Fruit fly (Drosophila melanogaster) whole organism, embryonic: ENCODE results near the gene Plap.

Experiments
- CG12071 ChIP-seq: fragments of 200-800 bp; sonication (Bioruptor generic); optimal IDR thresholded peaks from 3 replicates; lab custom pipeline; 2018; ENCODE audit warnings: missing biosample characterization, mild to moderate bottlenecking, missing genetic modification characterization
- CG12769 ChIP-seq: fragments of 200-800 bp; sonication (Bioruptor generic); optimal IDR thresholded peaks from 2 replicates; lab custom pipeline; 2019; ENCODE audit warnings: missing biosample characterization, mild to moderate bottlenecking, missing genetic modification characterization, moderate library complexity
- CG15269 ChIP-seq: fragments of 200-800 bp; sonication (Bioruptor generic); optimal IDR thresholded peaks from 2 replicates; lab custom pipeline; 2018; ENCODE audit warnings: missing biosample characterization, mild to moderate bottlenecking, missing genetic modification characterization, moderate library complexity
- CG15696 ChIP-seq: fragments of 200-800 bp; sonication (Bioruptor generic); optimal IDR thresholded peaks from 2 replicates; lab custom pipeline; 2019; ENCODE audit warnings: missing biosample characterization, mild to moderate bottlenecking, missing genetic modification characterization, moderate library complexity
- CG16813 ChIP-seq: fragments of 200-800 bp; sonication (Bioruptor generic); IDR thresholded peaks from 3 replicates; pipeline ENCODE4 v1.3.6; 2022; ENCODE audit warnings: missing biosample characterization, missing genetic modification characterization; ENCODE audit not compliant: partially characterized antibody
- CG16863 ChIP-seq: fragments of 200-800 bp; sonication (Bioruptor generic); optimal IDR thresholded peaks from 3 replicates; lab custom pipeline; 2016; ENCODE audit warnings: missing biosample characterization, missing genetic modification characterization
- CG17328 ChIP-seq: fragments of 200-800 bp; sonication (Bioruptor generic); IDR thresholded peaks from 2 replicates; pipeline ENCODE4 v1.3.6; 2022; ENCODE audit warnings: missing biosample characterization, missing genetic modification characterization
- CG17912 ChIP-seq: fragments of 200-800 bp; sonication (Bioruptor generic); optimal IDR thresholded peaks from 2 replicates; lab custom pipeline; 2018; ENCODE audit warnings: missing biosample characterization, mild to moderate bottlenecking, missing genetic modification characterization
- CG18011 ChIP-seq: fragments of 200-800 bp; sonication (Bioruptor generic); optimal IDR thresholded peaks from 2 replicates; lab custom pipeline; 2017; ENCODE audit warnings: missing biosample characterization, missing genetic modification characterization, mild to moderate bottlenecking, moderate library complexity, missing genotype
- CG2199 ChIP-seq: fragments of 200-800 bp; sonication (Bioruptor generic); IDR thresholded peaks from 3 replicates; pipeline ENCODE4 v1.3.6; 2022; ENCODE audit warnings: missing biosample characterization, missing genetic modification characterization
- CG2678 ChIP-seq: fragments of 200-800 bp; sonication (Bioruptor generic); optimal IDR thresholded peaks from 3 replicates; lab custom pipeline; 2019; ENCODE audit warnings: missing biosample characterization, mild to moderate bottlenecking, missing genetic modification characterization, moderate library complexity
- CG3407 ChIP-seq: fragments of 200-800 bp; sonication (Bioruptor generic); optimal IDR thresholded peaks from 2 replicates; lab custom pipeline; 2018; ENCODE audit warnings: missing biosample characterization, mild to moderate bottlenecking, missing genetic modification characterization
- CG3726 ChIP-seq: fragments of 200-800 bp; sonication (Bioruptor generic); IDR thresholded peaks from 3 replicates; pipeline ENCODE4, ENCODE4 v1.3.6; 2022; ENCODE audit warnings: missing biosample characterization, missing genetic modification characterization
- CG3847 ChIP-seq: fragments of 200-800 bp; sonication (Bioruptor generic); IDR thresholded peaks from 2 replicates; pipeline ENCODE4 v1.3.6; 2022; ENCODE audit warnings: missing biosample characterization, missing genetic modification characterization
- CG7963 ChIP-seq: fragments of 200-800 bp; sonication (Bioruptor generic); IDR thresholded peaks from 3 replicates; pipeline ENCODE4 v1.3.6; 2022; ENCODE audit warnings: missing biosample characterization, missing genetic modification characterization; ENCODE audit not compliant: partially characterized antibody
- CG8290 ChIP-seq, 3 experiments: fragments of 200-800 bp; sonication (Bioruptor generic); optimal IDR thresholded peaks; 2 replicates each; lab custom pipeline; 2016 to 2019; ENCODE audit warnings: missing biosample characterization in 3 of 3, missing genetic modification characterization in 3 of 3, mild to moderate bottlenecking in 2 of 3, moderate library complexity in 1 of 3
- CG9797 ChIP-seq: fragments of 200-800 bp; sonication (Bioruptor generic); optimal IDR thresholded peaks from 3 replicates; lab custom pipeline; 2018; ENCODE audit warnings: missing biosample characterization, mild to moderate bottlenecking, missing genetic modification characterization
- Doc3 ChIP-seq: fragments of 200-800 bp; sonication (Bioruptor generic); IDR thresholded peaks from 3 replicates; pipeline ENCODE4 v1.3.6; 2022; ENCODE audit warnings: missing biosample characterization, missing genetic modification characterization; ENCODE audit not compliant: partially characterized antibody
- E2f1 ChIP-seq: fragments of 200-800 bp; sonication (Bioruptor generic); IDR thresholded peaks from 2 replicates; pipeline ENCODE4 v1.3.6; 2022; ENCODE audit warnings: missing biosample characterization, missing genetic modification characterization
- E2f2 ChIP-seq: fragments of 200-800 bp; sonication (Bioruptor generic); IDR thresholded peaks from 2 replicates; pipeline ENCODE4 v1.3.6; 2022; ENCODE audit warnings: missing biosample characterization, missing genetic modification characterization
- Ets65A ChIP-seq: fragments of 200-800 bp; sonication (Bioruptor generic); peaks from one replicate; lab custom pipeline; 2016; ENCODE audit warnings: missing biosample characterization, missing genetic modification characterization
- Jarid2 ChIP-seq: fragments of 200-800 bp; sonication (Bioruptor generic); optimal IDR thresholded peaks from 3 replicates; lab custom pipeline; 2017; ENCODE audit warnings: mild to moderate bottlenecking, missing biosample characterization, missing genetic modification reagents, missing genetic modification characterization
- Max ChIP-seq: fragments of 200-800 bp; sonication (Bioruptor generic); optimal IDR thresholded peaks from 2 replicates; lab custom pipeline; 2016; ENCODE audit warnings: missing biosample characterization, mild to moderate bottlenecking, missing genetic modification characterization
- Meics ChIP-seq: fragments of 200-800 bp; sonication (Bioruptor generic); optimal IDR thresholded peaks from 2 replicates; lab custom pipeline; 2017; ENCODE audit warnings: missing biosample characterization, mild to moderate bottlenecking, missing genetic modification characterization
- Mes4 ChIP-seq: fragments of 200-800 bp; sonication (Bioruptor generic); optimal IDR thresholded peaks from 2 replicates; lab custom pipeline; 2016; ENCODE audit warnings: missing biosample characterization, missing genetic modification characterization
- aop ChIP-seq: fragments of 200-800 bp; sonication (Bioruptor generic); IDR thresholded peaks from 2 replicates; pipeline ENCODE4 v1.3.6; 2022; ENCODE audit warnings: missing biosample characterization, missing genetic modification characterization
- bowl ChIP-seq: fragments of 200-800 bp; sonication (Bioruptor generic); IDR thresholded peaks from 2 replicates; pipeline ENCODE4 v1.3.6; 2022; ENCODE audit warnings: missing biosample characterization, missing genetic modification characterization
- chinmo ChIP-seq: fragments of 200-800 bp; sonication (Bioruptor generic); IDR thresholded peaks from 4 replicates; pipeline ENCODE4 v1.3.6; 2022; ENCODE audit warnings: missing biosample characterization, missing genetic modification characterization; ENCODE audit not compliant: partially characterized antibody
- ewg ChIP-seq: fragments of 200-800 bp; sonication (Bioruptor generic); optimal IDR thresholded peaks from 3 replicates; lab custom pipeline; 2017; ENCODE audit warnings: mild to moderate bottlenecking, missing biosample characterization, missing genetic modification reagents, missing genetic modification characterization
- fd3F ChIP-seq: fragments of 200-800 bp; sonication (Bioruptor generic); optimal IDR thresholded peaks from 2 replicates; lab custom pipeline; 2018; ENCODE audit warnings: missing biosample characterization, mild to moderate bottlenecking, missing genetic modification characterization, moderate library complexity
- grn ChIP-seq: fragments of 200-800 bp; sonication (Bioruptor generic); optimal IDR thresholded peaks from 3 replicates; lab custom pipeline; 2017; ENCODE audit warnings: missing biosample characterization, missing genetic modification characterization
- h ChIP-seq: fragments of >200 bp; optimal IDR thresholded peaks from 2 replicates; lab custom pipeline; 2017
- ind ChIP-seq: fragments of 200-800 bp; sonication (Bioruptor generic); optimal IDR thresholded peaks from 3 replicates; lab custom pipeline; 2016; ENCODE audit warnings: missing biosample characterization, missing genetic modification characterization
- kni ChIP-seq: fragments of 200-800 bp; sonication (Bioruptor generic); optimal IDR thresholded peaks from 3 replicates; lab custom pipeline; 2017; ENCODE audit warnings: mild to moderate bottlenecking, missing biosample characterization, missing genetic modification reagents, missing genetic modification characterization
- knrl ChIP-seq: fragments of 200-800 bp; sonication (Bioruptor generic); IDR thresholded peaks from 3 replicates; pipeline ENCODE4 v1.3.6; 2022; ENCODE audit warnings: missing biosample characterization, missing genetic modification characterization; ENCODE audit not compliant: partially characterized antibody
- org-1 ChIP-seq: fragments of 200-800 bp; sonication (Bioruptor generic); optimal IDR thresholded peaks from 2 replicates; lab custom pipeline; 2017; ENCODE audit warnings: missing biosample characterization, missing genetic modification characterization
- phol ChIP-seq: fragments of 200-800 bp; sonication (Bioruptor generic); optimal IDR thresholded peaks from 3 replicates; lab custom pipeline; 2018; ENCODE audit warnings: missing biosample characterization, mild to moderate bottlenecking, missing genetic modification characterization, moderate library complexity
- pita ChIP-seq: fragments of 200-800 bp; sonication (Bioruptor generic); optimal IDR thresholded peaks from 2 replicates; lab custom pipeline; 2017; ENCODE audit warnings: missing biosample characterization, mild to moderate bottlenecking, missing genetic modification characterization
- prd ChIP-seq, 3 experiments: fragments of >200 bp in 2 of 3; fragments of 200-800 bp in 1 of 3; sonication (Bioruptor generic) in 1 of 3; optimal IDR thresholded peaks in 2 of 3; IDR thresholded peaks in 1 of 3; 2 replicates in 2 of 3; 3 replicates in 1 of 3; pipeline versions ENCODE4 v1.3.6 to Lab custom; 2017 to 2022; ENCODE audit warnings: missing biosample characterization in 1 of 3, missing genetic modification characterization in 1 of 3
- rib ChIP-seq: fragments of 200-800 bp; sonication (Bioruptor generic); IDR thresholded peaks from 2 replicates; pipeline ENCODE4 v1.3.6; 2022; ENCODE audit warnings: missing biosample characterization, missing genetic modification characterization
- slbo ChIP-seq: fragments of 200-800 bp; sonication (Bioruptor generic); IDR thresholded peaks from 2 replicates; pipeline ENCODE4 v1.3.6; 2022; ENCODE audit warnings: missing biosample characterization, missing genetic modification characterization
- so ChIP-seq: fragments of 200-800 bp; sonication (Bioruptor generic); IDR thresholded peaks from 3 replicates; pipeline ENCODE4 v1.3.6; 2022; ENCODE audit warnings: missing biosample characterization, missing genetic modification characterization
- sr ChIP-seq: fragments of 200-800 bp; sonication (Bioruptor generic); IDR thresholded peaks from 3 replicates; pipeline ENCODE4 v1.3.6; 2022; ENCODE audit warnings: missing biosample characterization, missing genetic modification characterization
- vvl ChIP-seq: fragments of 200-800 bp; sonication (Bioruptor generic); IDR thresholded peaks from 2 replicates; pipeline ENCODE4 v1.3.6; 2022; ENCODE audit warnings: missing biosample characterization, missing genetic modification characterization
- wek ChIP-seq: fragments of 200-800 bp; sonication (Bioruptor generic); optimal IDR thresholded peaks from 3 replicates; lab custom pipeline; 2018; ENCODE audit warnings: missing biosample characterization, mild to moderate bottlenecking, missing genetic modification characterization, moderate library complexity

The Plap gene

dm6 chr2L:1118880-1119809 is 51.0 kb downstream of the Plap start (continued):
- peak; percentile 92 for TF ChIP-seq grn (GFP tag; lab: Kevin White, UChicago)
- no peak for TF ChIP-seq h
- TF ChIP-seq CG3847 (GFP tag; lab: Robert Waterston, UW): peak; percentile 78
- peak; percentile 66 for TF ChIP-seq phol (tag; lab: Kevin White, UChicago)
- TF ChIP-seq CG3407 (GFP tag; lab: Kevin White, UChicago): peak; percentile 21
- peak; percentile 80 for TF ChIP-seq CG2678 (tag; lab: Kevin White, UChicago)
- no peak for TF ChIP-seq CG17912 (GFP tag; lab: Kevin White, UChicago)
- peak; percentile 48; the same call in 1 of the 3 replicates for TF ChIP-seq sr (GFP tag; lab: Robert Waterston, UW)
- no peak for TF ChIP-seq CG7963 (GFP tag; lab: Robert Waterston, UW)
- TF ChIP-seq bowl (GFP tag; lab: Robert Waterston, UW): peak; percentile 44; the same call in 1 of the 2 replicates
- TF ChIP-seq knrl (GFP tag; lab: Robert Waterston, UW): 0 out of 3 replicates have a peak, but pooled peaks have one; percentile 24
- no peak; the same call in 2 of the 3 replicates for TF ChIP-seq Doc3 (GFP tag; lab: Robert Waterston, UW)
- TF ChIP-seq kni (GFP tag; lab: Kevin White, UChicago): no peak
- TF ChIP-seq CG9797 (GFP tag; lab: Kevin White, UChicago): no peak

DNA sequence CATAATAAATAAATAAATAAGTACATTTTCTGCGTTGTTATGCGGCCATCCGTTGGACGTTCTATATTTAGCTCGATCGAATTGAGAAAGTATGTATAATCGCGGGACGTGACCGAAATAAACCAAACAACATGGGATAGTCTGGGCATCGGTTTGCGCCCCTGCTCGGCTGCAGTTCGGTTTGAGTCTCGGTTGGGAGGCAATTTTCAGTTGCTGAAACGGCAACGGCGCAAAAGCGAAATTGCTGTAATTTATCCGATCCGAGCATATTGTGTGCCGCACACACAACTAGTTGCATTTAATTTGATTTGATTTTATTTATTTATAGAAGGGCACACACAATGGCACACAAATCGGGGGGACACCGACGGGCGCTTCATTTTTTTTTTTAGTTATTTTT is 52.0 kb downstream of the Plap start:
- TF ChIP-seq vvl (GFP tag; lab: Robert Waterston, UW) (peak; percentile 13; the same call in 1 of the 2 replicates), aop (no peak), CG18011 (no peak), Meics (no peak), Max (GFP tag; lab: Kevin White, UChicago) (peak; percentile 17), CG3726 (GFP tag; lab: Robert Waterston, UW) (no peak), so (GFP tag; lab: Robert Waterston, UW) (peak; percentile 31; the same call in 1 of the 3 replicates), CG12769 (peak; percentile 91), wek (GFP tag; lab: Kevin White, UChicago) (no peak), CG16813 (GFP tag; lab: Robert Waterston, UW) (peak; percentile 36; the same call in 1 of the 3 replicates), chinmo (0 out of 4 replicates have a peak, but pooled peaks have one; percentile 11), CG3847 (GFP tag; lab: Robert Waterston, UW) (0 out of 2 replicates have a peak, but pooled peaks have one; percentile 7), Mes4 (GFP tag; lab: Kevin White, UChicago) (no peak), CG15696 (no peak), slbo (GFP tag; lab: Robert Waterston, UW) (0 out of 2 replicates have a peak, but pooled peaks have one; percentile 11), E2f2 (GFP tag; lab: Robert Waterston, UW) (peak; percentile 11; the same call in 1 of the 2 replicates), ewg (peak; percentile 21), CG15269 (tag; lab: Kevin White, UChicago) (no peak), CG16863 (GFP tag; lab: Kevin White, UChicago) (no peak), org-1 (GFP tag; lab: Kevin White, UChicago) (no peak), fd3F (GFP tag; lab: Kevin White, UChicago) (no peak), Ets65A (peak; percentile 35), E2f1 (GFP tag; lab: Robert Waterston, UW) (0 out of 2 replicates have a peak, but pooled peaks have one; percentile 22), CG3407 (GFP tag; lab: Kevin White, UChicago) (peak; percentile 36), pita (GFP tag; lab: Kevin White, UChicago) (peak; percentile 48), prd (optimal IDR thresholded peaks at IDR 0.05; lab: Kevin White, UChicago) (no peak), prd (GFP tag; IDR thresholded peaks at IDR 0.05; lab: Robert Waterston, UW) (0 out of 3 replicates have a peak, but pooled peaks have one; percentile 30), rib (GFP tag; lab: Robert Waterston, UW) (no peak), CG12071 (GFP tag; lab: Kevin White, UChicago) (no peak), CG8290 (GFP tag; optimal IDR thresholded peaks at IDR 0.05; lab: Kevin White, UChicago) (no peak), CG8290 (tag; optimal IDR thresholded peaks at IDR 0.05; lab: Kevin White, UChicago) (peak in 1 of 2 experiments; percentile 20), CG2199 (0 out of 3 replicates have a peak, but pooled peaks have one; percentile 52), ind (GFP tag; lab: Kevin White, UChicago) (no peak), CG17328 (no peak), Jarid2 (GFP tag; lab: Kevin White, UChicago) (no peak)
